Worm (Caenorhabditis elegans) whole organism, L3 larva: ENCODE results near the gene dao-3.

Experiments
- ama-1 ChIP-seq: fragments of 150-350 bp; optimal IDR thresholded peaks from 2 replicates; lab custom pipeline; 2018
- ceh-28 ChIP-seq: fragments of 150-350 bp; optimal IDR thresholded peaks from 2 replicates; lab custom pipeline; 2014; ENCODE audit warnings: missing biosample characterization, missing genetic modification reagents, missing genetic modification characterization
- ceh-9 ChIP-seq: sonication (generic microtip); optimal IDR thresholded peaks from 2 replicates; lab custom pipeline; 2018; ENCODE audit warnings: missing biosample characterization, missing genetic modification characterization
- elt-1 ChIP-seq: fragments of 150-350 bp; optimal IDR thresholded peaks from 2 replicates; lab custom pipeline; 2014; ENCODE audit warnings: missing biosample characterization, missing genetic modification characterization
- mdl-1 ChIP-seq: fragments of 150-350 bp; optimal IDR thresholded peaks from 2 replicates; lab custom pipeline; 2014; ENCODE audit warnings: missing biosample characterization, missing genetic modification characterization
- nhr-23 ChIP-seq: fragments of 150-350 bp; optimal IDR thresholded peaks from 2 replicates; lab custom pipeline; 2014; ENCODE audit warnings: missing biosample characterization, missing genetic modification reagents, missing genetic modification characterization
- nhr-237 ChIP-seq: fragments of 150-350 bp; optimal IDR thresholded peaks from 2 replicates; lab custom pipeline; 2014; ENCODE audit warnings: missing biosample characterization, missing genetic modification characterization
- nhr-67 ChIP-seq: fragments of 150-350 bp; optimal IDR thresholded peaks from 2 replicates; lab custom pipeline; 2014; ENCODE audit warnings: missing biosample characterization, missing genetic modification characterization
- pqm-1 ChIP-seq: fragments of 150-350 bp; optimal IDR thresholded peaks from 2 replicates; lab custom pipeline; 2017; ENCODE audit warnings: missing biosample characterization, missing genetic modification characterization, inconsistent platforms
- snpc-4 ChIP-seq: fragments of 150-350 bp; optimal IDR thresholded peaks from 2 replicates; lab custom pipeline; 2014; ENCODE audit warnings: missing biosample characterization, missing genetic modification characterization
- unc-62 ChIP-seq: fragments of 150-350 bp; sonication (generic microtip); optimal IDR thresholded peaks from 4 replicates; lab custom pipeline; 2014; ENCODE audit warnings: missing biosample characterization, missing genetic modification reagents, missing genetic modification characterization
- ztf-11 ChIP-seq: fragments of 150-350 bp; optimal IDR thresholded peaks from 2 replicates; lab custom pipeline; 2014; ENCODE audit warnings: missing biosample characterization, missing genetic modification characterization

ce11 chrX:8089916-8090315 is 3.6 kb upstream of the dao-3 start:
- TF ChIP-seq pqm-1 (tag; lab: Kevin White, UChicago) = no peak
- TF ChIP-seq nhr-23 (tag; lab: Kevin White, UChicago) = no peak
- no peak for TF ChIP-seq ama-1 (lab: Kevin White, UChicago)
- no peak for TF ChIP-seq nhr-237 (tag; lab: Kevin White, UChicago)
- TF ChIP-seq ceh-9 (tag; lab: Kevin White, UChicago) = no peak
- no peak for TF ChIP-seq nhr-67 (tag; lab: Kevin White, UChicago)
- no peak for TF ChIP-seq ztf-11
- no peak for TF ChIP-seq elt-1 (tag; lab: Kevin White, UChicago)
- TF ChIP-seq unc-62 (GFP tag; lab: Kevin White, UChicago) = no peak
- TF ChIP-seq mdl-1 (tag; lab: Kevin White, UChicago) = no peak
- TF ChIP-seq snpc-4 (tag; lab: Kevin White, UChicago) = no peak
- TF ChIP-seq ceh-28 (tag; lab: Kevin White, UChicago) = no peak
